Fruit fly (Drosophila melanogaster) whole organism, prepupa: ENCODE measurements around the gene CG3408.

Experiments
- CG11762 ChIP-seq: fragments of 200-800 bp; sonication (Bioruptor generic); optimal IDR thresholded peaks from 3 replicates; lab custom pipeline; 2016; ENCODE audit warnings: missing biosample characterization, missing genetic modification characterization; ENCODE audit not compliant: insufficient read depth
- CG11902 ChIP-seq: fragments of 200-800 bp; sonication (Bioruptor generic); optimal IDR thresholded peaks from 3 replicates; lab custom pipeline; 2016; ENCODE audit warnings: missing biosample characterization, missing genetic modification characterization
- CG15336 ChIP-seq: fragments of 200-800 bp; sonication (Bioruptor generic); IDR thresholded peaks from 2 replicates; pipeline ENCODE4 v1.3.6; 2022; ENCODE audit warnings: missing biosample characterization, missing genetic modification characterization
- CG1621 ChIP-seq: fragments of 200-800 bp; sonication (Bioruptor generic); optimal IDR thresholded peaks from 3 replicates; lab custom pipeline; 2018; ENCODE audit warnings: missing biosample characterization, mild to moderate bottlenecking, missing genetic modification characterization
- CG16779 ChIP-seq: fragments of 200-800 bp; sonication (Bioruptor generic); optimal IDR thresholded peaks from 3 replicates; lab custom pipeline; 2017; ENCODE audit warnings: missing biosample characterization, mild to moderate bottlenecking, missing genetic modification characterization
- CG31627 ChIP-seq: fragments of 200-800 bp; sonication (Bioruptor generic); optimal IDR thresholded peaks from 3 replicates; lab custom pipeline; 2016; ENCODE audit warnings: missing biosample characterization, missing genetic modification characterization
- CG32006 ChIP-seq: fragments of 200-800 bp; sonication (Bioruptor generic); optimal IDR thresholded peaks from 3 replicates; lab custom pipeline; 2017; ENCODE audit warnings: missing biosample characterization, mild to moderate bottlenecking, missing genetic modification characterization
- CG34406 ChIP-seq: fragments of 200-800 bp; sonication (Bioruptor generic); optimal IDR thresholded peaks from 3 replicates; lab custom pipeline; 2016; ENCODE audit warnings: missing biosample characterization, missing genetic modification characterization
- CG4318 ChIP-seq: fragments of 200-800 bp; sonication (Bioruptor generic); optimal IDR thresholded peaks from 3 replicates; lab custom pipeline; 2017; ENCODE audit warnings: missing biosample characterization, mild to moderate bottlenecking, missing genetic modification characterization
- CG6163 ChIP-seq: fragments of 200-800 bp; sonication (Bioruptor generic); IDR thresholded peaks from 3 replicates; pipeline ENCODE4 v1.3.6; 2022; ENCODE audit warnings: missing biosample characterization, missing genetic modification characterization
- CG6276 ChIP-seq: fragments of 200-800 bp; sonication (Bioruptor generic); optimal IDR thresholded peaks from 2 replicates; lab custom pipeline; 2017; ENCODE audit warnings: missing biosample characterization, mild to moderate bottlenecking, missing genetic modification characterization
- CG6792 ChIP-seq: fragments of 200-800 bp; sonication (Bioruptor generic); optimal IDR thresholded peaks from 3 replicates; lab custom pipeline; 2016; ENCODE audit warnings: missing biosample characterization, missing genetic modification characterization
- CG6808 ChIP-seq: fragments of 200-800 bp; sonication (Bioruptor generic); optimal IDR thresholded peaks from 3 replicates; lab custom pipeline; 2017; ENCODE audit warnings: missing biosample characterization, missing genetic modification characterization, mild to moderate bottlenecking, moderate library complexity, missing genetic modification reagents
- CG6854 ChIP-seq: fragments of 200-800 bp; sonication (Bioruptor generic); optimal IDR thresholded peaks from 2 replicates; lab custom pipeline; 2017; ENCODE audit warnings: missing biosample characterization, mild to moderate bottlenecking, missing genetic modification characterization
- CG7368 ChIP-seq: fragments of 200-800 bp; sonication (Bioruptor generic); optimal IDR thresholded peaks from 3 replicates; lab custom pipeline; 2016; ENCODE audit warnings: missing biosample characterization, missing genetic modification characterization
- CG8119 ChIP-seq: fragments of 200-800 bp; sonication (Bioruptor generic); IDR thresholded peaks from 3 replicates; pipeline ENCODE4 v1.3.6; 2022; ENCODE audit warnings: missing biosample characterization, missing genetic modification characterization
- CG9139 ChIP-seq: fragments of 200-800 bp; sonication (Bioruptor generic); optimal IDR thresholded peaks from 3 replicates; lab custom pipeline; 2017; ENCODE audit warnings: missing biosample characterization, mild to moderate bottlenecking, missing genetic modification characterization
- Eip75B ChIP-seq: fragments of 200-800 bp; sonication (Bioruptor generic); optimal IDR thresholded peaks from 3 replicates; lab custom pipeline; 2016; ENCODE audit warnings: missing biosample characterization, missing genetic modification characterization
- Eip78C ChIP-seq: fragments of 200-800 bp; sonication (Bioruptor generic); peaks from one replicate; lab custom pipeline; 2016; ENCODE audit warnings: missing biosample characterization, missing genetic modification characterization
- Ets21C ChIP-seq: fragments of 200-800 bp; sonication (Bioruptor generic); optimal IDR thresholded peaks from 3 replicates; lab custom pipeline; 2016; ENCODE audit warnings: missing biosample characterization, missing genetic modification characterization
- Ets96B ChIP-seq: fragments of 200-800 bp; optimal IDR thresholded peaks from 2 replicates; lab custom pipeline; 2019; ENCODE audit warnings: missing biosample characterization, mild to moderate bottlenecking, missing genetic modification characterization, moderate library complexity
- Gug ChIP-seq: fragments of 200-800 bp; sonication (Bioruptor generic); IDR thresholded peaks from 2 replicates; pipeline ENCODE4 v1.3.6; 2022; ENCODE audit warnings: missing biosample characterization, missing genetic modification characterization
- Hr4 ChIP-seq: fragments of 200-800 bp; sonication (Bioruptor generic); optimal IDR thresholded peaks from 3 replicates; lab custom pipeline; 2016; ENCODE audit warnings: missing biosample characterization, missing genetic modification characterization
- Lpt ChIP-seq: fragments of 200-800 bp; sonication (Bioruptor generic); optimal IDR thresholded peaks from 3 replicates; lab custom pipeline; 2016; ENCODE audit warnings: missing biosample characterization, missing genetic modification characterization
- Met ChIP-seq: fragments of 200-800 bp; sonication (Bioruptor generic); optimal IDR thresholded peaks from 3 replicates; lab custom pipeline; 2016; ENCODE audit warnings: missing biosample characterization, missing genetic modification characterization
- OdsH ChIP-seq: fragments of 200-800 bp; sonication (Bioruptor generic); optimal IDR thresholded peaks from 3 replicates; lab custom pipeline; 2016; ENCODE audit warnings: missing biosample characterization, missing genetic modification characterization
- Smox ChIP-seq: fragments of 200-800 bp; sonication (Bioruptor generic); optimal IDR thresholded peaks from 3 replicates; lab custom pipeline; 2016; ENCODE audit warnings: missing biosample characterization, missing genetic modification characterization
- Sox102F ChIP-seq: fragments of 200-800 bp; sonication (Bioruptor generic); optimal IDR thresholded peaks from 2 replicates; lab custom pipeline; 2016; ENCODE audit warnings: missing biosample characterization, mild to moderate bottlenecking, missing genetic modification characterization
- Sox14 ChIP-seq: fragments of 200-800 bp; sonication (Bioruptor generic); optimal IDR thresholded peaks from 3 replicates; lab custom pipeline; 2016; ENCODE audit warnings: missing biosample characterization, missing genetic modification characterization
- Sox15 ChIP-seq: fragments of 200-800 bp; sonication (Bioruptor generic); optimal IDR thresholded peaks from 3 replicates; lab custom pipeline; 2016; ENCODE audit warnings: missing biosample characterization, missing genetic modification characterization
- achi ChIP-seq: fragments of 200-800 bp; sonication (Bioruptor generic); optimal IDR thresholded peaks from 3 replicates; lab custom pipeline; 2016; ENCODE audit warnings: missing biosample characterization, missing genetic modification characterization
- acj6 ChIP-seq: fragments of 200-800 bp; sonication (Bioruptor generic); optimal IDR thresholded peaks from 3 replicates; lab custom pipeline; 2016; ENCODE audit warnings: missing biosample characterization, missing genetic modification characterization
- dsx ChIP-seq: fragments of 200-800 bp; optimal IDR thresholded peaks from 3 replicates; lab custom pipeline; 2019; ENCODE audit warnings: missing biosample characterization, mild to moderate bottlenecking, missing genetic modification characterization, moderate library complexity; ENCODE audit not compliant: poor library complexity, severe bottlenecking
- eg ChIP-seq: fragments of 200-800 bp; sonication (Bioruptor generic); IDR thresholded peaks from 3 replicates; pipeline ENCODE4 v1.3.6; 2022; ENCODE audit warnings: missing biosample characterization, missing genetic modification characterization
- fd59A ChIP-seq: fragments of 200-800 bp; sonication (Bioruptor generic); optimal IDR thresholded peaks from 2 replicates; lab custom pipeline; 2017; ENCODE audit warnings: missing biosample characterization, mild to moderate bottlenecking, missing genetic modification characterization, missing genetic modification reagents
- fd85E ChIP-seq: fragments of 200-800 bp; sonication (Bioruptor generic); optimal IDR thresholded peaks from 3 replicates; lab custom pipeline; 2016; ENCODE audit warnings: missing biosample characterization, missing genetic modification characterization
- fkh ChIP-seq: fragments of 200-800 bp; sonication (Bioruptor generic); optimal IDR thresholded peaks from 3 replicates; lab custom pipeline; 2017; ENCODE audit warnings: missing biosample characterization, mild to moderate bottlenecking, missing genetic modification characterization, moderate library complexity
- lz ChIP-seq: fragments of 200-800 bp; sonication (Bioruptor generic); optimal IDR thresholded peaks from 3 replicates; lab custom pipeline; 2016; ENCODE audit warnings: missing biosample characterization, missing genetic modification characterization
- net ChIP-seq: fragments of 200-800 bp; sonication (Bioruptor generic); optimal IDR thresholded peaks from 3 replicates; lab custom pipeline; 2016; ENCODE audit warnings: missing biosample characterization, missing genetic modification characterization
- pdm3 ChIP-seq: fragments of 200-800 bp; sonication (Bioruptor generic); optimal IDR thresholded peaks from 3 replicates; lab custom pipeline; 2016; ENCODE audit warnings: missing biosample characterization, missing genetic modification characterization
- spab ChIP-seq: fragments of 200-800 bp; sonication (Bioruptor generic); optimal IDR thresholded peaks from 2 replicates; lab custom pipeline; 2017; ENCODE audit warnings: missing biosample characterization, mild to moderate bottlenecking, missing genetic modification characterization, missing genetic modification reagents
- svp ChIP-seq: fragments of 200-800 bp; sonication (Bioruptor generic); peaks from one replicate; lab custom pipeline; 2016; ENCODE audit warnings: missing biosample characterization, missing genetic modification characterization
- topi ChIP-seq: fragments of 200-800 bp; sonication (Bioruptor generic); optimal IDR thresholded peaks from 3 replicates; lab custom pipeline; 2016; ENCODE audit warnings: missing biosample characterization, missing genetic modification characterization
- vri ChIP-seq: fragments of 200-800 bp; sonication (Bioruptor generic); optimal IDR thresholded peaks from 3 replicates; lab custom pipeline; 2016; ENCODE audit warnings: missing biosample characterization, mild to moderate bottlenecking, missing genetic modification characterization

The CG3408 gene

dm6 chr3L:9556666-9557065 lies 47.3 kb upstream of the CG3408 start:
- TF ChIP-seq Eip75B (no peak), lz (GFP tag; lab: Kevin White, UChicago) (no peak), Sox15 (GFP tag; lab: Kevin White, UChicago) (no peak), vri (GFP tag; lab: Kevin White, UChicago) (no peak), dsx (no peak), acj6 (no peak), CG6808 (GFP tag; lab: Kevin White, UChicago) (no peak), CG16779 (no peak), Eip78C (GFP tag; lab: Kevin White, UChicago) (no peak), CG11762 (GFP tag; lab: Kevin White, UChicago) (no peak), CG11902 (GFP tag; lab: Kevin White, UChicago) (no peak), CG4318 (GFP tag; lab: Kevin White, UChicago) (no peak), Met (GFP tag; lab: Kevin White, UChicago) (no peak), Smox (GFP tag; lab: Kevin White, UChicago) (no peak), Ets96B (tag; lab: Kevin White, UChicago) (no peak), Ets21C (GFP tag; lab: Kevin White, UChicago) (no peak), fd85E (GFP tag; lab: Kevin White, UChicago) (no peak), fd59A (GFP tag; lab: Kevin White, UChicago) (no peak)

DNA sequence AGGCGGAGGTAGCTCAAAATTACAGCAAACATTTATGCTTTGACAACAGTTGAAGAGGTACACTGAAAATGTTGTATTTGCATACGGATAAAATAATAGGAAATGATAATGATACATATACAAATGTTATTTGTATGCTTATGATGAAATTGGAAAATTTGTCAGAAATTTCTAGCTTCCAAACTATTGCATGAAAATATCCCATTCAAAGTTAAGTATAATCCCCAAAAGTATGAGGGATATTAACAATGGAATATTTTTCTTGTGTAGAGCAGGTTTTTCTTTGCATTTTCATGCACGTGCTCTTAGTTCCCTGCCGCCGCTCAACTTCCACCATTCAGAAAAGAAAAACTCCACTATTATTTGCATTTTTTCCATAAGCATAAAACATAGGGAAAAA lies 45.6 kb upstream of the CG3408 start:
- TF ChIP-seq CG32006 (peak; percentile 53), Hr4 (GFP tag; lab: Kevin White, UChicago) (peak; percentile 55), CG6163 (no peak), CG15336 (GFP tag; lab: Robert Waterston, UW) (peak; percentile 51), CG8119 (GFP tag; lab: Robert Waterston, UW) (peak; percentile 43; the same call in 1 of the 3 replicates)

- peak; percentile 4 for TF ChIP-seq Hr4 (GFP tag; lab: Kevin White, UChicago)
- no peak for TF ChIP-seq Sox102F (GFP tag; lab: Kevin White, UChicago)
- peak; percentile 46 for TF ChIP-seq svp (GFP tag; lab: Kevin White, UChicago)
- TF ChIP-seq spab (GFP tag; lab: Kevin White, UChicago) = no peak
- no peak for TF ChIP-seq Ets96B (tag; lab: Kevin White, UChicago)
- peak; percentile 61; the same call in 2 of the 3 replicates for TF ChIP-seq eg (GFP tag; lab: Robert Waterston, UW)
- TF ChIP-seq Gug = peak; percentile 49; the same call in 1 of the 2 replicates
- TF ChIP-seq CG6854 (GFP tag; lab: Kevin White, UChicago) = no peak
- peak; percentile 19 for TF ChIP-seq fkh (GFP tag; lab: Kevin White, UChicago)
- TF ChIP-seq CG9139 = no peak
- TF ChIP-seq Sox14 (GFP tag; lab: Kevin White, UChicago) = no peak
- TF ChIP-seq Eip78C (GFP tag; lab: Kevin White, UChicago) = peak; percentile 58
- TF ChIP-seq CG6276 (GFP tag; lab: Kevin White, UChicago) = no peak
- no peak for TF ChIP-seq CG11762 (GFP tag; lab: Kevin White, UChicago)
- TF ChIP-seq CG32006 = no peak
- TF ChIP-seq net (GFP tag; lab: Kevin White, UChicago) = no peak
- TF ChIP-seq Met (GFP tag; lab: Kevin White, UChicago) = no peak
Measured at dm6 chr3L:9552190-9552809, 42.9 kb upstream of the CG3408 start.

dm6 chr3L:9550873-9551580 lies 41.6 kb upstream of the CG3408 start:
- TF ChIP-seq topi (peak; percentile 18), CG6854 (GFP tag; lab: Kevin White, UChicago) (peak; percentile 34), CG31627 (no peak), CG8119 (GFP tag; lab: Robert Waterston, UW) (0 out of 3 replicates have a peak, but pooled peaks have one; percentile 15), achi (GFP tag; lab: Kevin White, UChicago) (peak; percentile 25), pdm3 (GFP tag; lab: Kevin White, UChicago) (peak; percentile 23), CG9139 (peak; percentile 75), CG6792 (GFP tag; lab: Kevin White, UChicago) (peak; percentile 21), dsx (no peak), CG34406 (GFP tag; lab: Kevin White, UChicago) (peak; percentile 58), Lpt (GFP tag; lab: Kevin White, UChicago) (peak; percentile 14), Eip78C (GFP tag; lab: Kevin White, UChicago) (peak; percentile 88), net (GFP tag; lab: Kevin White, UChicago) (peak; percentile 20), CG1621 (tag; lab: Kevin White, UChicago) (peak; percentile 53), Ets96B (tag; lab: Kevin White, UChicago) (peak; percentile 27), CG7368 (peak; percentile 41), CG11762 (GFP tag; lab: Kevin White, UChicago) (peak; percentile 31), OdsH (GFP tag; lab: Kevin White, UChicago) (peak; percentile 15)
